Fruit fly (Drosophila melanogaster) whole organism, prepupa: ENCODE measurements around the gene meng.

ENCODE experiments used
- Blimp-1 ChIP-seq: fragments of 200-800 bp; sonication (Bioruptor generic); optimal IDR thresholded peaks from 3 replicates; lab custom pipeline; 2017; ENCODE audit warnings: missing biosample characterization, missing genetic modification characterization, mild to moderate bottlenecking, moderate library complexity, missing genetic modification reagents
- CG11902 ChIP-seq: fragments of 200-800 bp; sonication (Bioruptor generic); optimal IDR thresholded peaks from 3 replicates; lab custom pipeline; 2016; ENCODE audit warnings: missing biosample characterization, missing genetic modification characterization
- CG15336 ChIP-seq: fragments of 200-800 bp; sonication (Bioruptor generic); IDR thresholded peaks from 2 replicates; pipeline ENCODE4 v1.3.6; 2022; ENCODE audit warnings: missing biosample characterization, missing genetic modification characterization
- CG31627 ChIP-seq: fragments of 200-800 bp; sonication (Bioruptor generic); optimal IDR thresholded peaks from 3 replicates; lab custom pipeline; 2016; ENCODE audit warnings: missing biosample characterization, missing genetic modification characterization
- CG8632 ChIP-seq: fragments of 200-800 bp; sonication (Bioruptor generic); optimal IDR thresholded peaks from 3 replicates; lab custom pipeline; 2016; ENCODE audit warnings: missing biosample characterization, missing genetic modification characterization
- Eip93F ChIP-seq: fragments of 200-800 bp; sonication (Bioruptor generic); optimal IDR thresholded peaks from 2 replicates; lab custom pipeline; 2016; ENCODE audit warnings: missing biosample characterization, mild to moderate bottlenecking, missing genetic modification characterization
- esn ChIP-seq: fragments of 200-800 bp; sonication (Bioruptor generic); optimal IDR thresholded peaks from 2 replicates; lab custom pipeline; 2016; ENCODE audit warnings: missing biosample characterization, mild to moderate bottlenecking, missing genetic modification characterization, moderate library complexity
- fd59A ChIP-seq: fragments of 200-800 bp; sonication (Bioruptor generic); optimal IDR thresholded peaks from 2 replicates; lab custom pipeline; 2017; ENCODE audit warnings: missing biosample characterization, mild to moderate bottlenecking, missing genetic modification characterization, missing genetic modification reagents
- salr ChIP-seq, 2 experiments: fragments of 200-800 bp; sonication (Bioruptor generic); optimal IDR thresholded peaks; 3 replicates each; lab custom pipeline; 2016 to 2018; ENCODE audit warnings: missing biosample characterization in 2 of 2, missing genetic modification characterization in 2 of 2, mild to moderate bottlenecking in 1 of 2

DNA sequence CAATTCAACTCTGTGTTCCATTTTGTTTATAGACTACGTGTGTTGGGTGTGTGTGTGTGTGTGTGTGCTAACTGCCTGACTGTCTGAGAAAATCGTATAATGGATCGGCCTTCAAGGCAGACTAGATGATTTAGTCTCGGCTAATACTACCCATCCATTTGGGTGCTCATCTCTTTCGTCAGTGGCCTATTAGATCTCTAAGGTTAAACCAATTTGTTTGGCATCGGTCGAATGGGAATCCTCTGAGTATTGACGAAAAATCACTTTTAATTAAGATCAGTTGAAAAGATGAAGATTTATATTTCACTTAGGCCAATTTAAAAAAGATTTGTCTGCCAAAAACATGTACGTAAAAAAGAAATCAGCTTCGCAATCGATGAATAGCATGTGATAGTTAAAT lies 3.2 kb downstream of the meng start, which contains the start of gene CG31910:
- TF ChIP-seq Eip93F (GFP tag; lab: Kevin White, UChicago) (no peak), CG15336 (no peak), esn (GFP tag; lab: Kevin White, UChicago) (no peak), CG11902 (GFP tag; lab: Kevin White, UChicago) (no peak), salr (GFP tag; optimal IDR thresholded peaks at IDR 0.05; lab: Kevin White, UChicago) (no peak), Blimp-1 (GFP tag; lab: Kevin White, UChicago) (no peak), CG8632 (no peak), fd59A (no peak), CG31627 (GFP tag; lab: Kevin White, UChicago) (no peak)
